Worm (Caenorhabditis elegans): ENCODE measurements around the gene asna-1.

asna-1 gene

ce11 chrIII:8865294-8865766 lies 29.6 kb upstream of the asna-1 start (continued):
- no peak for TF ChIP-seq nhr-179 (tag; optimal IDR thresholded peaks at IDR 0.05)
- no peak for TF ChIP-seq hrde-1 (tag; optimal IDR thresholded peaks at IDR 0.05; ENCODE audit: borderline replicate concordance)
- no peak for TF ChIP-seq F55B11.4 (tag; optimal IDR thresholded peaks at IDR 0.05; ENCODE audit: borderline replicate concordance, insufficient read depth)
- TF ChIP-seq dox-1 (GFP tag; IDR thresholded peaks at IDR 0.05): peak; percentile 94
- no peak for TF ChIP-seq ceh-58 (GFP tag; IDR thresholded peaks at IDR 0.05)

ce11 chrIII:8866038-8866437 lies 28.8 kb upstream of the asna-1 start:
- TF ChIP-seq let-607 (tag; optimal IDR thresholded peaks at IDR 0.05): peak in 1 of 2 experiments; percentile 0
- no peak for TF ChIP-seq B0261.1 (tag; optimal IDR thresholded peaks at IDR 0.05)

- TF ChIP-seq F33H1.4 (GFP tag; IDR thresholded peaks at IDR 0.05): no peak
- no peak for TF ChIP-seq lsl-1 (GFP tag; optimal IDR thresholded peaks at IDR 0.05)
- no peak for TF ChIP-seq F22D6.2 (tag; optimal IDR thresholded peaks at IDR 0.05)
- TF ChIP-seq unc-62 (GFP tag; optimal IDR thresholded peaks at IDR 0.05): no peak
- no peak for TF ChIP-seq dpl-1 (GFP tag; optimal IDR thresholded peaks at IDR 0.05)
- TF ChIP-seq Y53G8AR.9 (GFP tag; conservative IDR thresholded peaks at IDR 0.05): no peak
- no peak for TF ChIP-seq attf-6 (GFP tag; IDR thresholded peaks at IDR 0.05)
- TF ChIP-seq attf-3 (GFP tag; conservative IDR thresholded peaks at IDR 0.05): no peak
- no peak; the same call in 1 of the 2 replicates for TF ChIP-seq madf-6 (GFP tag; IDR thresholded peaks at IDR 0.05)
- no peak for TF ChIP-seq mxl-1 (tag; optimal IDR thresholded peaks at IDR 0.05)
- no peak for TF ChIP-seq lin-26 (GFP tag; IDR thresholded peaks at IDR 0.05)
- TF ChIP-seq F37B4.10 (GFP tag; IDR thresholded peaks at IDR 0.05): no peak
- no peak for TF ChIP-seq aptf-3 (GFP tag; IDR thresholded peaks at IDR 0.05)
- no peak for TF ChIP-seq snpc-1.1 (tag; optimal IDR thresholded peaks at IDR 0.05; ENCODE audit: insufficient read depth)
- TF ChIP-seq sdz-38 (tag; optimal IDR thresholded peaks at IDR 0.05): no peak
- TF ChIP-seq Y95B8A.8 (GFP tag; IDR thresholded peaks at IDR 0.05): 0 out of 2 replicates have a peak, but pooled peaks have one; percentile 6
- TF ChIP-seq nhr-90 (tag; optimal IDR thresholded peaks at IDR 0.05): no peak
- TF ChIP-seq pbrm-1 (GFP tag; IDR thresholded peaks at IDR 0.05): peak; percentile 35; the same call in 1 of the 2 replicates
- TF ChIP-seq tlf-1 (GFP tag; optimal IDR thresholded peaks at IDR 0.05): no peak
- TF ChIP-seq nfyb-1 (GFP tag; IDR thresholded peaks at IDR 0.05): peak; percentile 11; the same call in 1 of the 2 replicates
- no peak for TF ChIP-seq rec-8 (tag; optimal IDR thresholded peaks at IDR 0.05)
- TF ChIP-seq ZK185.1 (tag; optimal IDR thresholded peaks at IDR 0.05; ENCODE audit: poor library complexity, severe bottlenecking): peak; percentile 5
- no peak for TF ChIP-seq hmg-20 (GFP tag; IDR thresholded peaks at IDR 0.05)
- TF ChIP-seq bed-2 (GFP tag; IDR thresholded peaks at IDR 0.05): no peak
- TF ChIP-seq chd-7 (tag; optimal IDR thresholded peaks at IDR 0.05): no peak
- 0 out of 2 replicates have a peak, but pooled peaks have one; percentile 14 for TF ChIP-seq dox-1 (GFP tag; IDR thresholded peaks at IDR 0.05)
- no peak for TF ChIP-seq madf-8 (GFP tag; conservative IDR thresholded peaks at IDR 0.05)
- 0 out of 2 replicates have a peak, but pooled peaks have one; percentile 29 for TF ChIP-seq madf-3 (GFP tag; IDR thresholded peaks at IDR 0.05)
- no peak for TF ChIP-seq hmg-1.2 (GFP tag; IDR thresholded peaks at IDR 0.05)
- TF ChIP-seq sptf-2 (GFP tag; optimal IDR thresholded peaks at IDR 0.05): no peak
- no peak for TF ChIP-seq somi-1 (GFP tag; optimal IDR thresholded peaks at IDR 0.05)
- TF ChIP-seq cebp-1 (GFP tag; IDR thresholded peaks at IDR 0.05): no peak
- TF ChIP-seq cebp-1 (tag; optimal IDR thresholded peaks at IDR 0.05): peak; percentile 4
- TF ChIP-seq rcor-1 (GFP tag; IDR thresholded peaks at IDR 0.05): no peak
- TF ChIP-seq ama-1 (optimal IDR thresholded peaks at IDR 0.05): no peak
- TF ChIP-seq ama-1 (GFP tag; optimal IDR thresholded peaks at IDR 0.05): no peak
- no peak for TF ChIP-seq hlh-12 (tag; optimal IDR thresholded peaks at IDR 0.05)
Measured at ce11 chrIII:8866983-8867842, 27.7 kb upstream of the asna-1 start.
